Fruit fly (Drosophila melanogaster) whole organism, embryonic: Measurements from ENCODE around the gene Cyp40.
A peak's percentile ranks its signal among the peaks of the same experiment; 100 is the strongest.

Experiments used
- Atf-2 ChIP-seq: fragments of 200-800 bp; sonication (Bioruptor generic); optimal IDR thresholded peaks from 2 replicates; lab custom pipeline; 2016; ENCODE audit warnings: missing biosample characterization, missing genetic modification characterization
- B-H2 ChIP-seq: fragments of 200-800 bp; sonication (Bioruptor generic); optimal IDR thresholded peaks from 2 replicates; lab custom pipeline; 2018; ENCODE audit warnings: missing biosample characterization, mild to moderate bottlenecking, missing genetic modification characterization
- C15 ChIP-seq: fragments of 200-800 bp; sonication (Bioruptor generic); IDR thresholded peaks from 3 replicates; pipeline ENCODE4 v1.3.6; 2022; ENCODE audit warnings: missing biosample characterization, missing genetic modification characterization
- CG10366 ChIP-seq: fragments of 200-800 bp; sonication (Bioruptor generic); IDR thresholded peaks from 2 replicates; pipeline ENCODE4 v1.3.6; 2022; ENCODE audit warnings: missing biosample characterization, missing genetic modification characterization
- CG11247 ChIP-seq: fragments of 200-800 bp; sonication (Bioruptor generic); IDR thresholded peaks from 2 replicates; pipeline ENCODE4 v1.3.6; 2022; ENCODE audit warnings: missing biosample characterization, missing genetic modification characterization
- CG11560 ChIP-seq: fragments of 200-800 bp; sonication (Bioruptor generic); IDR thresholded peaks from 3 replicates; pipeline ENCODE4 v1.3.6; 2022; ENCODE audit warnings: missing biosample characterization, missing genetic modification characterization
- CG1233 ChIP-seq: fragments of 200-800 bp; sonication (Bioruptor generic); optimal IDR thresholded peaks from 4 replicates; lab custom pipeline; 2018; ENCODE audit warnings: missing biosample characterization, mild to moderate bottlenecking, missing genetic modification characterization
- CG13123 ChIP-seq: fragments of 200-800 bp; sonication (Bioruptor generic); optimal IDR thresholded peaks from 2 replicates; lab custom pipeline; 2016; ENCODE audit warnings: missing biosample characterization, missing genetic modification characterization
- CG13775 ChIP-seq: fragments of 200-800 bp; sonication (Bioruptor generic); optimal IDR thresholded peaks from 3 replicates; lab custom pipeline; 2017; ENCODE audit warnings: missing biosample characterization, mild to moderate bottlenecking, missing genetic modification characterization
- CG14860 ChIP-seq: fragments of 200-800 bp; sonication (Bioruptor generic); IDR thresholded peaks from 3 replicates; pipeline ENCODE4 v1.3.6; 2022; ENCODE audit warnings: missing biosample characterization, missing genetic modification characterization; ENCODE audit not compliant: partially characterized antibody
- CG1602 ChIP-seq: fragments of 200-800 bp; sonication (Bioruptor generic); optimal IDR thresholded peaks from 3 replicates; lab custom pipeline; 2016; ENCODE audit warnings: missing biosample characterization, missing genetic modification characterization
- CG17802 ChIP-seq: fragments of 200-800 bp; sonication (Bioruptor generic); optimal IDR thresholded peaks from 2 replicates; lab custom pipeline; 2018; ENCODE audit warnings: missing biosample characterization, mild to moderate bottlenecking, missing genetic modification characterization, moderate library complexity
- CG18476 ChIP-seq: fragments of 200-800 bp; sonication (Bioruptor generic); optimal IDR thresholded peaks from 2 replicates; lab custom pipeline; 2016; ENCODE audit warnings: missing biosample characterization, mild to moderate bottlenecking, missing genetic modification characterization
- CG18599 ChIP-seq: fragments of 200-800 bp; sonication (Bioruptor generic); optimal IDR thresholded peaks from 3 replicates; lab custom pipeline; 2017; ENCODE audit warnings: missing biosample characterization, missing genetic modification characterization, mild to moderate bottlenecking, moderate library complexity, missing genetic modification reagents
- CG2678 ChIP-seq: fragments of 200-800 bp; sonication (Bioruptor generic); optimal IDR thresholded peaks from 3 replicates; lab custom pipeline; 2019; ENCODE audit warnings: missing biosample characterization, mild to moderate bottlenecking, missing genetic modification characterization, moderate library complexity
- CG2875 ChIP-seq: fragments of 200-800 bp; sonication (Bioruptor generic); optimal IDR thresholded peaks from 2 replicates; lab custom pipeline; 2017; ENCODE audit warnings: missing biosample characterization, mild to moderate bottlenecking, missing genetic modification characterization, missing genetic modification reagents
- CG31441 ChIP-seq: fragments of 200-800 bp; sonication (Bioruptor generic); IDR thresholded peaks from 2 replicates; pipeline ENCODE4 v1.3.6; 2022; ENCODE audit warnings: missing biosample characterization, missing genetic modification characterization
- CG3281 ChIP-seq: fragments of 200-800 bp; sonication (Bioruptor generic); optimal IDR thresholded peaks from 3 replicates; lab custom pipeline; 2017; ENCODE audit warnings: missing biosample characterization, mild to moderate bottlenecking, missing genetic modification characterization
- CG34422 ChIP-seq: fragments of 200-800 bp; sonication (Bioruptor generic); IDR thresholded peaks from 3 replicates; pipeline ENCODE4 v1.3.6; 2022; ENCODE audit warnings: missing biosample characterization, missing genetic modification characterization
- CG3847 ChIP-seq: fragments of 200-800 bp; sonication (Bioruptor generic); IDR thresholded peaks from 2 replicates; pipeline ENCODE4 v1.3.6; 2022; ENCODE audit warnings: missing biosample characterization, missing genetic modification characterization
- CG5245 ChIP-seq: fragments of 200-800 bp; sonication (Bioruptor generic); optimal IDR thresholded peaks from 3 replicates; lab custom pipeline; 2016; ENCODE audit warnings: missing biosample characterization, missing genetic modification characterization
- CG6175 ChIP-seq: fragments of 200-800 bp; sonication (Bioruptor generic); IDR thresholded peaks from 3 replicates; pipeline ENCODE4 v1.3.6; 2022; ENCODE audit warnings: missing biosample characterization, missing genetic modification characterization
- CG6683 ChIP-seq: fragments of 200-800 bp; sonication (Bioruptor generic); optimal IDR thresholded peaks from 2 replicates; lab custom pipeline; 2017; ENCODE audit warnings: missing biosample characterization, mild to moderate bottlenecking, missing genetic modification characterization, missing genetic modification reagents
- CG7786 ChIP-seq: fragments of 200-800 bp; sonication (Bioruptor generic); optimal IDR thresholded peaks from 2 replicates; lab custom pipeline; 2016; ENCODE audit warnings: missing biosample characterization, missing genetic modification characterization
- CG7963 ChIP-seq: fragments of 200-800 bp; sonication (Bioruptor generic); IDR thresholded peaks from 3 replicates; pipeline ENCODE4 v1.3.6; 2022; ENCODE audit warnings: missing biosample characterization, missing genetic modification characterization; ENCODE audit not compliant: partially characterized antibody
- CG8089 ChIP-seq: fragments of 200-800 bp; sonication (Bioruptor generic); optimal IDR thresholded peaks from 3 replicates; lab custom pipeline; 2016; ENCODE audit warnings: missing biosample characterization, missing genetic modification characterization
- CG8765 ChIP-seq: fragments of 200-800 bp; sonication (Bioruptor generic); IDR thresholded peaks from 2 replicates; pipeline ENCODE4 v1.3.6; 2022; ENCODE audit warnings: missing biosample characterization, missing genetic modification characterization
- CG9215 ChIP-seq: fragments of 200-800 bp; sonication (Bioruptor generic); IDR thresholded peaks from 2 replicates; pipeline ENCODE4 v1.3.6; 2022; ENCODE audit warnings: missing biosample characterization, missing genetic modification characterization
- Ets65A ChIP-seq: fragments of 200-800 bp; sonication (Bioruptor generic); peaks from one replicate; lab custom pipeline; 2016; ENCODE audit warnings: missing biosample characterization, missing genetic modification characterization
- HLH3B ChIP-seq: fragments of 200-800 bp; sonication (Bioruptor generic); IDR thresholded peaks from 2 replicates; pipeline ENCODE4 v1.3.6; 2022; ENCODE audit warnings: missing biosample characterization, missing genetic modification characterization
- Max ChIP-seq: fragments of 200-800 bp; sonication (Bioruptor generic); optimal IDR thresholded peaks from 2 replicates; lab custom pipeline; 2016; ENCODE audit warnings: missing biosample characterization, mild to moderate bottlenecking, missing genetic modification characterization
- Opbp ChIP-seq: fragments of 200-800 bp; sonication (Bioruptor generic); IDR thresholded peaks from 3 replicates; pipeline ENCODE4 v1.3.6; 2022; ENCODE audit warnings: missing biosample characterization, missing genetic modification characterization; ENCODE audit not compliant: partially characterized antibody
- Poxn ChIP-seq: fragments of 200-800 bp; sonication (Bioruptor generic); IDR thresholded peaks from 2 replicates; pipeline ENCODE4 v1.3.6; 2022; ENCODE audit warnings: missing biosample characterization, missing genetic modification characterization
- YL-1 ChIP-seq: fragments of 200-800 bp; sonication (Bioruptor generic); optimal IDR thresholded peaks from 3 replicates; lab custom pipeline; 2017; ENCODE audit warnings: missing biosample characterization, mild to moderate bottlenecking, missing genetic modification characterization
- cato ChIP-seq: fragments of 200-800 bp; sonication (Bioruptor generic); optimal IDR thresholded peaks from 2 replicates; lab custom pipeline; 2016; ENCODE audit warnings: missing biosample characterization, missing genetic modification characterization, borderline replicate concordance
- cwo ChIP-seq: fragments of 200-800 bp; sonication (Bioruptor generic); optimal IDR thresholded peaks from 3 replicates; lab custom pipeline; 2017; ENCODE audit warnings: missing biosample characterization, missing genetic modification characterization, mild to moderate bottlenecking, moderate library complexity, missing genetic modification reagents
- dati ChIP-seq: fragments of 200-800 bp; sonication (Bioruptor generic); IDR thresholded peaks from 2 replicates; pipeline ENCODE4 v1.3.6; 2022; ENCODE audit warnings: missing biosample characterization, missing genetic modification characterization
- dmrt11E ChIP-seq: fragments of 200-800 bp; sonication (Bioruptor generic); optimal IDR thresholded peaks from 3 replicates; lab custom pipeline; 2018; ENCODE audit warnings: missing biosample characterization, mild to moderate bottlenecking, missing genetic modification characterization, moderate library complexity
- gcm2 ChIP-seq: fragments of 200-800 bp; sonication (Bioruptor generic); optimal IDR thresholded peaks from 2 replicates; lab custom pipeline; 2016; ENCODE audit warnings: missing biosample characterization, missing genetic modification characterization
- gsb ChIP-seq: fragments of 200-800 bp; sonication (Bioruptor generic); IDR thresholded peaks from 2 replicates; pipeline ENCODE4 v1.3.6; 2022; ENCODE audit warnings: missing biosample characterization, missing genetic modification characterization
- kah ChIP-seq: fragments of 200-800 bp; sonication (Bioruptor generic); optimal IDR thresholded peaks from 2 replicates; lab custom pipeline; 2018; ENCODE audit warnings: missing biosample characterization, mild to moderate bottlenecking, missing genetic modification characterization
- ken ChIP-seq: fragments of 200-800 bp; sonication (Bioruptor generic); IDR thresholded peaks from 3 replicates; pipeline ENCODE4 v1.3.6; 2022; ENCODE audit warnings: missing biosample characterization, missing genetic modification characterization
- kni ChIP-seq: fragments of 200-800 bp; sonication (Bioruptor generic); optimal IDR thresholded peaks from 3 replicates; lab custom pipeline; 2017; ENCODE audit warnings: mild to moderate bottlenecking, missing biosample characterization, missing genetic modification reagents, missing genetic modification characterization
- lmd ChIP-seq: fragments of 200-800 bp; sonication (Bioruptor generic); IDR thresholded peaks from 2 replicates; pipeline ENCODE4 v1.3.6; 2022; ENCODE audit warnings: missing biosample characterization, missing genetic modification characterization
- nom ChIP-seq: fragments of 200-800 bp; sonication (Bioruptor generic); optimal IDR thresholded peaks from 2 replicates; lab custom pipeline; 2017; ENCODE audit warnings: missing biosample characterization, missing genetic modification characterization, mild to moderate bottlenecking, moderate library complexity, missing genetic modification reagents
- pros ChIP-seq: fragments of 200-800 bp; sonication (Bioruptor generic); optimal IDR thresholded peaks from 3 replicates; lab custom pipeline; 2019; ENCODE audit warnings: missing biosample characterization, mild to moderate bottlenecking, missing genetic modification characterization, moderate library complexity
- pzg ChIP-seq: fragments of 200-800 bp; sonication (Bioruptor generic); optimal IDR thresholded peaks from 3 replicates; lab custom pipeline; 2018; ENCODE audit warnings: missing biosample characterization, mild to moderate bottlenecking, missing genetic modification characterization, moderate library complexity
- ro ChIP-seq: fragments of 200-800 bp; sonication (Bioruptor generic); IDR thresholded peaks from 2 replicates; pipeline ENCODE4 v1.3.6; 2022; ENCODE audit warnings: missing biosample characterization, missing genetic modification characterization
- scrt ChIP-seq: fragments of 200-800 bp; sonication (Bioruptor generic); optimal IDR thresholded peaks from 2 replicates; lab custom pipeline; 2018; ENCODE audit warnings: missing biosample characterization, mild to moderate bottlenecking, missing genetic modification characterization, moderate library complexity
- slou ChIP-seq: fragments of 200-800 bp; sonication (Bioruptor generic); optimal IDR thresholded peaks from 3 replicates; lab custom pipeline; 2016; ENCODE audit warnings: missing biosample characterization, missing genetic modification characterization
- sug ChIP-seq: fragments of 200-800 bp; optimal IDR thresholded peaks from 2 replicates; lab custom pipeline; 2019; ENCODE audit warnings: missing biosample characterization, mild to moderate bottlenecking, missing genetic modification characterization, moderate library complexity
- tio ChIP-seq: fragments of 200-800 bp; sonication (Bioruptor generic); optimal IDR thresholded peaks from 2 replicates; lab custom pipeline; 2017; ENCODE audit warnings: missing biosample characterization, missing genetic modification characterization, inconsistent platforms

The Cyp40 gene

DNA sequence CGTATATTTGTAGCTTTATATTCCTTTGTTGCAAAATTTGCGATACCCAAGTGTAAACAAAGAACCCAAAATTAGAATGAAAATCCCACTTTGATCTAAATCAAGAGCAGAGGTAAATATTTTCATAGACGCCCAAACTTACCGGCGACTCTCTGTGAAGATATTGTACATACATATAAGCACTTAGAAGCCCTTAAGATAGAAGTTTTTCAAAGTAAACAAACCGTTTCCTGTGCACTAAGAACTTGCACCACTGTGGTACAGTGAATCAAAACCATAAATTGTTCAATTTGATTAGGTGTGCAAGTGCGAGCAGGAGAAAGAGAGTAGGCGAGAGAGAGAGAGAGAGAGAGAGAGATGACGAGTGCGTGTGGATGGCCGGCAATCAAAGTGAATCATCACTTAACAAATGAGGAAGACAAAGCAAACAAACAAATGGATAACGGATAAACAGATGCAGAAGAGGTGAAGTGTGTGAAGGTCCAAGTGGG is 49.6 kb downstream of the Cyp40 start (continued):
- no peak for TF ChIP-seq Opbp (GFP tag; lab: Robert Waterston, UW)
- TF ChIP-seq B-H2 (GFP tag; lab: Kevin White, UChicago) = no peak
- TF ChIP-seq CG2678 (tag; lab: Kevin White, UChicago) = no peak
- peak; percentile 19 for TF ChIP-seq tio (GFP tag; lab: Kevin White, UChicago)
- no peak for TF ChIP-seq CG9215 (GFP tag; lab: Robert Waterston, UW)
- no peak for TF ChIP-seq pros (GFP tag; lab: Kevin White, UChicago)
- TF ChIP-seq HLH3B = no peak
- no peak for TF ChIP-seq kah (GFP tag; lab: Kevin White, UChicago)
- no peak for TF ChIP-seq dati (GFP tag; lab: Robert Waterston, UW)
- TF ChIP-seq sug (tag; lab: Kevin White, UChicago) = no peak
- TF ChIP-seq lmd (GFP tag; lab: Robert Waterston, UW) = no peak
- TF ChIP-seq CG11560 (tag; lab: Robert Waterston, UW) = no peak
- no peak for TF ChIP-seq CG6175 (GFP tag; lab: Robert Waterston, UW)
- no peak for TF ChIP-seq C15 (GFP tag; lab: Robert Waterston, UW)
- TF ChIP-seq CG31441 (GFP tag; lab: Robert Waterston, UW) = no peak
- TF ChIP-seq dmrt11E (tag; lab: Kevin White, UChicago) = no peak
- TF ChIP-seq CG8089 = peak; percentile 3
- no peak for TF ChIP-seq CG17802
- peak; percentile 18 for TF ChIP-seq CG13123
- no peak for TF ChIP-seq CG8765 (GFP tag; lab: Robert Waterston, UW)
- TF ChIP-seq CG1602 (GFP tag; lab: Kevin White, UChicago) = no peak
- no peak for TF ChIP-seq CG18599 (GFP tag; lab: Kevin White, UChicago)
- TF ChIP-seq kni (GFP tag; lab: Kevin White, UChicago) = peak; percentile 24
- TF ChIP-seq ken (GFP tag; lab: Robert Waterston, UW) = no peak
- no peak for TF ChIP-seq ro (GFP tag; lab: Robert Waterston, UW)
- TF ChIP-seq Atf-2 = no peak
- no peak for TF ChIP-seq cwo (GFP tag; lab: Kevin White, UChicago)
- TF ChIP-seq CG18476 = no peak
- TF ChIP-seq CG3281 (GFP tag; lab: Kevin White, UChicago) = no peak
- no peak for TF ChIP-seq cato (GFP tag; lab: Kevin White, UChicago)
- no peak for TF ChIP-seq CG3847 (GFP tag; lab: Robert Waterston, UW)
- no peak for TF ChIP-seq CG10366 (GFP tag; lab: Robert Waterston, UW)
- TF ChIP-seq Poxn (GFP tag; lab: Robert Waterston, UW) = no peak
- TF ChIP-seq YL-1 (GFP tag; lab: Kevin White, UChicago) = no peak
- no peak for TF ChIP-seq CG7963 (GFP tag; lab: Robert Waterston, UW)
- TF ChIP-seq scrt (GFP tag; lab: Kevin White, UChicago) = no peak
- no peak for TF ChIP-seq CG2875 (GFP tag; lab: Kevin White, UChicago)
- no peak for TF ChIP-seq pzg (GFP tag; lab: Kevin White, UChicago)
- no peak for TF ChIP-seq gcm2
- TF ChIP-seq CG6683 (GFP tag; lab: Kevin White, UChicago) = no peak
- TF ChIP-seq CG1233 (GFP tag; lab: Kevin White, UChicago) = peak; percentile 26
- TF ChIP-seq CG5245 (GFP tag; lab: Kevin White, UChicago) = no peak
- TF ChIP-seq slou (GFP tag; lab: Kevin White, UChicago) = no peak
- TF ChIP-seq CG7786 = no peak
- peak; percentile 19 for TF ChIP-seq nom (GFP tag; lab: Kevin White, UChicago)
- no peak for TF ChIP-seq CG11247 (GFP tag; lab: Robert Waterston, UW)
- no peak for TF ChIP-seq gsb (GFP tag; lab: Robert Waterston, UW)
- TF ChIP-seq Ets65A (GFP tag; lab: Kevin White, UChicago) = no peak
- no peak for TF ChIP-seq CG34422
- no peak for TF ChIP-seq CG13775
- TF ChIP-seq CG14860 (GFP tag; lab: Robert Waterston, UW) = no peak
- no peak for TF ChIP-seq Max (GFP tag; lab: Kevin White, UChicago)
